Fruit fly (Drosophila melanogaster): ENCODE results near the gene CG4440.

Gene CG4440

dm6 chr2L:16352585-16353580, 23.2 kb downstream of the CG4440 start, which contains the start of the genes Hyls1, chif and CG4455 (continued):
- TF ChIP-seq CG33557 (GFP tag; optimal IDR thresholded peaks at IDR 0.05) = peak; percentile 27
- TF ChIP-seq Abd-B (GFP tag; optimal IDR thresholded peaks at IDR 0.05) = peak; percentile 64
- peak; percentile 28 for TF ChIP-seq CG9817 (tag; optimal IDR thresholded peaks at IDR 0.05)
- TF ChIP-seq CG17385 (GFP tag; optimal IDR thresholded peaks at IDR 0.05) = no peak
- peak; percentile 89 for TF ChIP-seq unc-4 (GFP tag; IDR thresholded peaks at IDR 0.05; ENCODE audit: partially characterized antibody)
- TF ChIP-seq ind (GFP tag; optimal IDR thresholded peaks at IDR 0.05) = peak; percentile 56
- peak; percentile 39 for TF ChIP-seq zfh2 (GFP tag; optimal IDR thresholded peaks at IDR 0.05)
- peak in 1 of 2 experiments; percentile 17 for TF ChIP-seq Hr51 (GFP tag; optimal IDR thresholded peaks at IDR 0.05)
- no peak for TF ChIP-seq CG7357 (GFP tag; IDR thresholded peaks at IDR 0.05)
- peak; percentile 92 for TF ChIP-seq CG14860 (GFP tag; IDR thresholded peaks at IDR 0.05; ENCODE audit: partially characterized antibody)
- peak in 1 of 3 experiments; percentile 31 for TF ChIP-seq Stat92E (GFP tag; optimal IDR thresholded peaks at IDR 0.05)
- peak; percentile 78 for TF ChIP-seq CG14710 (tag; optimal IDR thresholded peaks at IDR 0.05)
- peak; percentile 61; the same call in 1 of the 2 replicates for TF ChIP-seq tna (GFP tag; IDR thresholded peaks at IDR 0.05; ENCODE audit: partially characterized antibody)
- no peak for TF ChIP-seq CG17912 (GFP tag; optimal IDR thresholded peaks at IDR 0.05)
- peak; percentile 71 for TF ChIP-seq CG7963 (GFP tag; IDR thresholded peaks at IDR 0.05; ENCODE audit: partially characterized antibody)
- TF ChIP-seq lilli (GFP tag; optimal IDR thresholded peaks at IDR 0.05) = peak; percentile 31
- peak; percentile 56 for TF ChIP-seq CG12155 (GFP tag; optimal IDR thresholded peaks at IDR 0.05)
- TF ChIP-seq Scr (GFP tag; IDR thresholded peaks at IDR 0.05; ENCODE audit: partially characterized antibody) = peak; percentile 96
- TF ChIP-seq sens-2 (GFP tag; IDR thresholded peaks at IDR 0.05) = no peak
- TF ChIP-seq Kr (GFP tag; optimal IDR thresholded peaks at IDR 0.05) = peak; percentile 30
- peak; percentile 83 for TF ChIP-seq Sry-δ (GFP tag; optimal IDR thresholded peaks at IDR 0.05)
- TF ChIP-seq CG18619 (GFP tag; optimal IDR thresholded peaks at IDR 0.05) = peak; percentile 19
- peak; percentile 5 for TF ChIP-seq run (tag; optimal IDR thresholded peaks at IDR 0.05)
- TF ChIP-seq PHDP (tag; optimal IDR thresholded peaks at IDR 0.05) = no peak
- TF ChIP-seq Lhr (GFP tag; optimal IDR thresholded peaks at IDR 0.05) = peak; percentile 47
- no peak for TF ChIP-seq CG13123 (GFP tag; optimal IDR thresholded peaks at IDR 0.05)
- no peak for TF ChIP-seq tio (GFP tag; optimal IDR thresholded peaks at IDR 0.05)
- TF ChIP-seq Side (GFP tag; optimal IDR thresholded peaks at IDR 0.05) = no peak
- TF ChIP-seq knrl (GFP tag; IDR thresholded peaks at IDR 0.05; ENCODE audit: partially characterized antibody) = peak; percentile 95
- peak; percentile 24 for TF ChIP-seq CG4617 (GFP tag; optimal IDR thresholded peaks at IDR 0.05; ENCODE audit: borderline replicate concordance)
- TF ChIP-seq Med (GFP tag) = peak; percentile 67
- TF ChIP-seq HLH4C (GFP tag; IDR thresholded peaks at IDR 0.05; ENCODE audit: partially characterized antibody) = peak; percentile 93
- no peak for TF ChIP-seq bowl (GFP tag; IDR thresholded peaks at IDR 0.05)
- peak; percentile 88 for TF ChIP-seq CG13287 (GFP tag; IDR thresholded peaks at IDR 0.05; ENCODE audit: partially characterized antibody)
- no peak for TF ChIP-seq CG8478 (optimal IDR thresholded peaks at IDR 0.05)
- peak; percentile 63 for TF ChIP-seq oc (tag; optimal IDR thresholded peaks at IDR 0.05)
- TF ChIP-seq CG12942 (GFP tag; optimal IDR thresholded peaks at IDR 0.05) = peak; percentile 2
- TF ChIP-seq wdn (GFP tag; IDR thresholded peaks at IDR 0.05) = no peak
- peak in 1 of 2 experiments; percentile 9 for TF ChIP-seq tll (GFP tag; optimal IDR thresholded peaks at IDR 0.05)
- peak; percentile 41 for TF ChIP-seq Dek (tag; optimal IDR thresholded peaks at IDR 0.05)
- no peak for TF ChIP-seq CG17612 (GFP tag; IDR thresholded peaks at IDR 0.05)
- no peak for TF ChIP-seq Fer1 (GFP tag; optimal IDR thresholded peaks at IDR 0.05)
- peak; percentile 29 for TF ChIP-seq CG1529 (GFP tag; optimal IDR thresholded peaks at IDR 0.05)
- no peak for TF ChIP-seq trh (GFP tag; optimal IDR thresholded peaks at IDR 0.05)
- TF ChIP-seq CG12391 (tag; optimal IDR thresholded peaks at IDR 0.05) = peak; percentile 43
- TF ChIP-seq CG17361 (GFP tag; IDR thresholded peaks at IDR 0.05) = peak; percentile 59; the same call in 2 of the 3 replicates
